Fruit fly (Drosophila melanogaster) whole organism, prepupa: ENCODE data around the gene BthD.

Experiments used
- CG10631 ChIP-seq: fragments of 200-800 bp; sonication (Bioruptor generic); optimal IDR thresholded peaks from 2 replicates; lab custom pipeline; 2016; ENCODE audit warnings: missing biosample characterization, missing genetic modification characterization
- CG10669 ChIP-seq: fragments of 200-800 bp; sonication (Bioruptor generic); optimal IDR thresholded peaks from 3 replicates; lab custom pipeline; 2018; ENCODE audit warnings: missing biosample characterization, mild to moderate bottlenecking, missing genetic modification characterization, moderate library complexity
- CG11902 ChIP-seq: fragments of 200-800 bp; sonication (Bioruptor generic); optimal IDR thresholded peaks from 3 replicates; lab custom pipeline; 2016; ENCODE audit warnings: missing biosample characterization, missing genetic modification characterization
- CG15336 ChIP-seq: fragments of 200-800 bp; sonication (Bioruptor generic); IDR thresholded peaks from 2 replicates; pipeline ENCODE4 v1.3.6; 2022; ENCODE audit warnings: missing biosample characterization, missing genetic modification characterization
- CG1621 ChIP-seq: fragments of 200-800 bp; sonication (Bioruptor generic); optimal IDR thresholded peaks from 3 replicates; lab custom pipeline; 2018; ENCODE audit warnings: missing biosample characterization, mild to moderate bottlenecking, missing genetic modification characterization
- CG16779 ChIP-seq: fragments of 200-800 bp; sonication (Bioruptor generic); optimal IDR thresholded peaks from 3 replicates; lab custom pipeline; 2017; ENCODE audit warnings: missing biosample characterization, mild to moderate bottlenecking, missing genetic modification characterization
- CG31627 ChIP-seq: fragments of 200-800 bp; sonication (Bioruptor generic); optimal IDR thresholded peaks from 3 replicates; lab custom pipeline; 2016; ENCODE audit warnings: missing biosample characterization, missing genetic modification characterization
- CG32006 ChIP-seq: fragments of 200-800 bp; sonication (Bioruptor generic); optimal IDR thresholded peaks from 3 replicates; lab custom pipeline; 2017; ENCODE audit warnings: missing biosample characterization, mild to moderate bottlenecking, missing genetic modification characterization
- CG34406 ChIP-seq: fragments of 200-800 bp; sonication (Bioruptor generic); optimal IDR thresholded peaks from 3 replicates; lab custom pipeline; 2016; ENCODE audit warnings: missing biosample characterization, missing genetic modification characterization
- CG3919 ChIP-seq: fragments of 200-800 bp; sonication (Bioruptor generic); optimal IDR thresholded peaks from 3 replicates; lab custom pipeline; 2016; ENCODE audit warnings: missing biosample characterization, missing genetic modification characterization
- CG6163 ChIP-seq: fragments of 200-800 bp; sonication (Bioruptor generic); IDR thresholded peaks from 3 replicates; pipeline ENCODE4 v1.3.6; 2022; ENCODE audit warnings: missing biosample characterization, missing genetic modification characterization
- CG6276 ChIP-seq: fragments of 200-800 bp; sonication (Bioruptor generic); optimal IDR thresholded peaks from 2 replicates; lab custom pipeline; 2017; ENCODE audit warnings: missing biosample characterization, mild to moderate bottlenecking, missing genetic modification characterization
- CG6792 ChIP-seq: fragments of 200-800 bp; sonication (Bioruptor generic); optimal IDR thresholded peaks from 3 replicates; lab custom pipeline; 2016; ENCODE audit warnings: missing biosample characterization, missing genetic modification characterization
- CG7368 ChIP-seq: fragments of 200-800 bp; sonication (Bioruptor generic); optimal IDR thresholded peaks from 3 replicates; lab custom pipeline; 2016; ENCODE audit warnings: missing biosample characterization, missing genetic modification characterization
- CG8119 ChIP-seq: fragments of 200-800 bp; sonication (Bioruptor generic); IDR thresholded peaks from 3 replicates; pipeline ENCODE4 v1.3.6; 2022; ENCODE audit warnings: missing biosample characterization, missing genetic modification characterization
- CG8632 ChIP-seq: fragments of 200-800 bp; sonication (Bioruptor generic); optimal IDR thresholded peaks from 3 replicates; lab custom pipeline; 2016; ENCODE audit warnings: missing biosample characterization, missing genetic modification characterization
- CG9139 ChIP-seq: fragments of 200-800 bp; sonication (Bioruptor generic); optimal IDR thresholded peaks from 3 replicates; lab custom pipeline; 2017; ENCODE audit warnings: missing biosample characterization, mild to moderate bottlenecking, missing genetic modification characterization
- Eip75B ChIP-seq: fragments of 200-800 bp; sonication (Bioruptor generic); optimal IDR thresholded peaks from 3 replicates; lab custom pipeline; 2016; ENCODE audit warnings: missing biosample characterization, missing genetic modification characterization
- Eip78C ChIP-seq: fragments of 200-800 bp; sonication (Bioruptor generic); peaks from one replicate; lab custom pipeline; 2016; ENCODE audit warnings: missing biosample characterization, missing genetic modification characterization
- Eip93F ChIP-seq: fragments of 200-800 bp; sonication (Bioruptor generic); optimal IDR thresholded peaks from 2 replicates; lab custom pipeline; 2016; ENCODE audit warnings: missing biosample characterization, mild to moderate bottlenecking, missing genetic modification characterization
- Ets21C ChIP-seq: fragments of 200-800 bp; sonication (Bioruptor generic); optimal IDR thresholded peaks from 3 replicates; lab custom pipeline; 2016; ENCODE audit warnings: missing biosample characterization, missing genetic modification characterization
- Ets96B ChIP-seq: fragments of 200-800 bp; optimal IDR thresholded peaks from 2 replicates; lab custom pipeline; 2019; ENCODE audit warnings: missing biosample characterization, mild to moderate bottlenecking, missing genetic modification characterization, moderate library complexity
- Gug ChIP-seq: fragments of 200-800 bp; sonication (Bioruptor generic); IDR thresholded peaks from 2 replicates; pipeline ENCODE4 v1.3.6; 2022; ENCODE audit warnings: missing biosample characterization, missing genetic modification characterization
- Hr38 ChIP-seq: sonication (Bioruptor generic); optimal IDR thresholded peaks from 2 replicates; lab custom pipeline; 2016; ENCODE audit warnings: missing biosample characterization, missing genetic modification characterization
- Hr39 ChIP-seq: fragments of 200-800 bp; sonication (Bioruptor generic); optimal IDR thresholded peaks from 2 replicates; lab custom pipeline; 2016; ENCODE audit warnings: missing biosample characterization, missing genetic modification characterization
- Lpt ChIP-seq: fragments of 200-800 bp; sonication (Bioruptor generic); optimal IDR thresholded peaks from 3 replicates; lab custom pipeline; 2016; ENCODE audit warnings: missing biosample characterization, missing genetic modification characterization
- Met ChIP-seq: fragments of 200-800 bp; sonication (Bioruptor generic); optimal IDR thresholded peaks from 3 replicates; lab custom pipeline; 2016; ENCODE audit warnings: missing biosample characterization, missing genetic modification characterization
- OdsH ChIP-seq: fragments of 200-800 bp; sonication (Bioruptor generic); optimal IDR thresholded peaks from 3 replicates; lab custom pipeline; 2016; ENCODE audit warnings: missing biosample characterization, missing genetic modification characterization
- Smox ChIP-seq: fragments of 200-800 bp; sonication (Bioruptor generic); optimal IDR thresholded peaks from 3 replicates; lab custom pipeline; 2016; ENCODE audit warnings: missing biosample characterization, missing genetic modification characterization
- Sox102F ChIP-seq: fragments of 200-800 bp; sonication (Bioruptor generic); optimal IDR thresholded peaks from 2 replicates; lab custom pipeline; 2016; ENCODE audit warnings: missing biosample characterization, mild to moderate bottlenecking, missing genetic modification characterization
- Sox14 ChIP-seq: fragments of 200-800 bp; sonication (Bioruptor generic); optimal IDR thresholded peaks from 3 replicates; lab custom pipeline; 2016; ENCODE audit warnings: missing biosample characterization, missing genetic modification characterization
- achi ChIP-seq: fragments of 200-800 bp; sonication (Bioruptor generic); optimal IDR thresholded peaks from 3 replicates; lab custom pipeline; 2016; ENCODE audit warnings: missing biosample characterization, missing genetic modification characterization
- acj6 ChIP-seq: fragments of 200-800 bp; sonication (Bioruptor generic); optimal IDR thresholded peaks from 3 replicates; lab custom pipeline; 2016; ENCODE audit warnings: missing biosample characterization, missing genetic modification characterization
- cyc ChIP-seq: fragments of 200-800 bp; sonication (Bioruptor generic); optimal IDR thresholded peaks from 3 replicates; lab custom pipeline; 2016; ENCODE audit warnings: missing biosample characterization, missing genetic modification characterization
- dsx ChIP-seq: fragments of 200-800 bp; optimal IDR thresholded peaks from 3 replicates; lab custom pipeline; 2019; ENCODE audit warnings: missing biosample characterization, mild to moderate bottlenecking, missing genetic modification characterization, moderate library complexity; ENCODE audit not compliant: poor library complexity, severe bottlenecking
- eg ChIP-seq: fragments of 200-800 bp; sonication (Bioruptor generic); IDR thresholded peaks from 3 replicates; pipeline ENCODE4 v1.3.6; 2022; ENCODE audit warnings: missing biosample characterization, missing genetic modification characterization
- esn ChIP-seq: fragments of 200-800 bp; sonication (Bioruptor generic); optimal IDR thresholded peaks from 2 replicates; lab custom pipeline; 2016; ENCODE audit warnings: missing biosample characterization, mild to moderate bottlenecking, missing genetic modification characterization, moderate library complexity
- fd59A ChIP-seq: fragments of 200-800 bp; sonication (Bioruptor generic); optimal IDR thresholded peaks from 2 replicates; lab custom pipeline; 2017; ENCODE audit warnings: missing biosample characterization, mild to moderate bottlenecking, missing genetic modification characterization, missing genetic modification reagents
- fd85E ChIP-seq: fragments of 200-800 bp; sonication (Bioruptor generic); optimal IDR thresholded peaks from 3 replicates; lab custom pipeline; 2016; ENCODE audit warnings: missing biosample characterization, missing genetic modification characterization
- fkh ChIP-seq: fragments of 200-800 bp; sonication (Bioruptor generic); optimal IDR thresholded peaks from 3 replicates; lab custom pipeline; 2017; ENCODE audit warnings: missing biosample characterization, mild to moderate bottlenecking, missing genetic modification characterization, moderate library complexity
- lz ChIP-seq: fragments of 200-800 bp; sonication (Bioruptor generic); optimal IDR thresholded peaks from 3 replicates; lab custom pipeline; 2016; ENCODE audit warnings: missing biosample characterization, missing genetic modification characterization
- salr ChIP-seq, 2 experiments: fragments of 200-800 bp; sonication (Bioruptor generic); optimal IDR thresholded peaks; 3 replicates each; lab custom pipeline; 2016 to 2018; ENCODE audit warnings: missing biosample characterization in 2 of 2, missing genetic modification characterization in 2 of 2, mild to moderate bottlenecking in 1 of 2
- spab ChIP-seq: fragments of 200-800 bp; sonication (Bioruptor generic); optimal IDR thresholded peaks from 2 replicates; lab custom pipeline; 2017; ENCODE audit warnings: missing biosample characterization, mild to moderate bottlenecking, missing genetic modification characterization, missing genetic modification reagents
- svp ChIP-seq: fragments of 200-800 bp; sonication (Bioruptor generic); peaks from one replicate; lab custom pipeline; 2016; ENCODE audit warnings: missing biosample characterization, missing genetic modification characterization
- topi ChIP-seq: fragments of 200-800 bp; sonication (Bioruptor generic); optimal IDR thresholded peaks from 3 replicates; lab custom pipeline; 2016; ENCODE audit warnings: missing biosample characterization, missing genetic modification characterization

The BthD gene

dm6 chrX:13643961-13644360 lies 32.0 kb downstream of the BthD start (continued):
- TF ChIP-seq fkh (GFP tag; lab: Kevin White, UChicago), result no peak
- TF ChIP-seq CG32006 (GFP tag; lab: Kevin White, UChicago), result peak; percentile 5
- TF ChIP-seq fd59A (GFP tag; lab: Kevin White, UChicago), result peak; percentile 45
- TF ChIP-seq CG7368 (GFP tag; lab: Kevin White, UChicago), result peak; percentile 65
- no peak for TF ChIP-seq Hr38 (GFP tag; lab: Kevin White, UChicago)
- peak; percentile 72 for TF ChIP-seq CG6792 (GFP tag; lab: Kevin White, UChicago)
- TF ChIP-seq topi (GFP tag; lab: Kevin White, UChicago), result peak; percentile 78
- TF ChIP-seq Lpt (GFP tag; lab: Kevin White, UChicago), result no peak
- TF ChIP-seq lz (GFP tag; lab: Kevin White, UChicago), result peak; percentile 76
- TF ChIP-seq Ets21C (GFP tag; lab: Kevin White, UChicago), result peak; percentile 36
- TF ChIP-seq Eip93F (GFP tag; lab: Kevin White, UChicago), result no peak
- TF ChIP-seq CG8632 (GFP tag; lab: Kevin White, UChicago), result peak; percentile 65
- TF ChIP-seq Eip75B (GFP tag; lab: Kevin White, UChicago), result peak; percentile 62
- peak; percentile 64 for TF ChIP-seq cyc (GFP tag; lab: Kevin White, UChicago)
- TF ChIP-seq CG31627 (GFP tag; lab: Kevin White, UChicago), result peak; percentile 71
- TF ChIP-seq salr (GFP tag; optimal IDR thresholded peaks at IDR 0.05; lab: Kevin White, UChicago), result peak in 1 of 2 experiments; percentile 38
- TF ChIP-seq CG10669 (GFP tag; lab: Kevin White, UChicago), result peak; percentile 61
- TF ChIP-seq OdsH (GFP tag; lab: Kevin White, UChicago), result peak; percentile 66
- TF ChIP-seq eg (GFP tag; lab: Robert Waterston, UW), result peak; percentile 60; the same call in 2 of the 3 replicates
- peak; percentile 65 for TF ChIP-seq Sox102F
- TF ChIP-seq CG9139 (GFP tag; lab: Kevin White, UChicago), result no peak
- TF ChIP-seq Hr39, result peak; percentile 76

dm6 chrX:13644696-13645393 lies 32.9 kb downstream of the BthD start:
- TF ChIP-seq eg (GFP tag; lab: Robert Waterston, UW) (peak; percentile 50; the same call in 2 of the 3 replicates), fd59A (GFP tag; lab: Kevin White, UChicago) (no peak), CG7368 (GFP tag; lab: Kevin White, UChicago) (no peak), CG16779 (tag; lab: Kevin White, UChicago) (peak; percentile 61), CG15336 (GFP tag; lab: Robert Waterston, UW) (peak; percentile 38; the same call in 1 of the 2 replicates), Ets21C (GFP tag; lab: Kevin White, UChicago) (no peak), CG1621 (peak; percentile 31), CG3919 (GFP tag; lab: Kevin White, UChicago) (peak; percentile 14), Eip93F (GFP tag; lab: Kevin White, UChicago) (peak; percentile 71), CG6163 (GFP tag; lab: Robert Waterston, UW) (peak; percentile 49; the same call in 1 of the 3 replicates), CG8119 (GFP tag; lab: Robert Waterston, UW) (0 out of 3 replicates have a peak, but pooled peaks have one; percentile 47), Sox102F (peak; percentile 63), OdsH (GFP tag; lab: Kevin White, UChicago) (no peak), Eip78C (peak; percentile 77), Smox (GFP tag; lab: Kevin White, UChicago) (no peak), CG6276 (GFP tag; lab: Kevin White, UChicago) (peak; percentile 62), Hr39 (no peak), Gug (no peak), cyc (GFP tag; lab: Kevin White, UChicago) (no peak), Met (GFP tag; lab: Kevin White, UChicago) (peak; percentile 21), acj6 (no peak), achi (GFP tag; lab: Kevin White, UChicago) (peak; percentile 8), CG9139 (GFP tag; lab: Kevin White, UChicago) (peak; percentile 90), fd85E (GFP tag; lab: Kevin White, UChicago) (no peak), Ets96B (peak; percentile 32), svp (GFP tag; lab: Kevin White, UChicago) (peak; percentile 59), dsx (GFP tag; lab: Kevin White, UChicago) (peak; percentile 57), esn (GFP tag; lab: Kevin White, UChicago) (no peak), CG11902 (no peak), CG10631 (no peak), CG6792 (GFP tag; lab: Kevin White, UChicago) (no peak), CG8632 (GFP tag; lab: Kevin White, UChicago) (peak; percentile 33), spab (GFP tag; lab: Kevin White, UChicago) (peak; percentile 50), topi (GFP tag; lab: Kevin White, UChicago) (peak; percentile 30), Sox14 (GFP tag; lab: Kevin White, UChicago) (no peak), CG34406 (peak; percentile 55), CG10669 (GFP tag; lab: Kevin White, UChicago) (no peak), CG31627 (GFP tag; lab: Kevin White, UChicago) (no peak), CG32006 (GFP tag; lab: Kevin White, UChicago) (no peak), salr (GFP tag; optimal IDR thresholded peaks at IDR 0.05; lab: Kevin White, UChicago) (peak in 1 of 2 experiments; percentile 0)
